Fruit fly (Drosophila melanogaster) whole organism, embryonic: ENCODE measurements around the gene CG14805.
A peak's percentile ranks its signal among the peaks of the same experiment; 100 is the strongest.

ENCODE experiments used
- Ada2b ChIP-seq: fragments of 200-800 bp; sonication (Bioruptor generic); IDR thresholded peaks from 2 replicates; pipeline ENCODE4 v1.3.6; 2022; ENCODE audit warnings: missing biosample characterization, missing genetic modification characterization
- B-H2 ChIP-seq: fragments of 200-800 bp; sonication (Bioruptor generic); optimal IDR thresholded peaks from 2 replicates; lab custom pipeline; 2018; ENCODE audit warnings: missing biosample characterization, mild to moderate bottlenecking, missing genetic modification characterization
- CG11560 ChIP-seq: fragments of 200-800 bp; sonication (Bioruptor generic); IDR thresholded peaks from 3 replicates; pipeline ENCODE4 v1.3.6; 2022; ENCODE audit warnings: missing biosample characterization, missing genetic modification characterization
- CG12236 ChIP-seq: fragments of 200-800 bp; sonication (Bioruptor generic); optimal IDR thresholded peaks from 2 replicates; lab custom pipeline; 2016; ENCODE audit warnings: missing biosample characterization, missing genetic modification characterization
- CG12299 ChIP-seq: fragments of 200-800 bp; sonication (Bioruptor generic); optimal IDR thresholded peaks from 2 replicates; lab custom pipeline; 2018; ENCODE audit warnings: missing biosample characterization, mild to moderate bottlenecking, missing genetic modification characterization
- CG12659 ChIP-seq: fragments of 200-800 bp; sonication (Bioruptor generic); optimal IDR thresholded peaks from 3 replicates; lab custom pipeline; 2017; ENCODE audit warnings: mild to moderate bottlenecking, missing biosample characterization, missing genetic modification reagents, missing genetic modification characterization
- CG1603 ChIP-seq: fragments of 200-800 bp; sonication (Bioruptor generic); optimal IDR thresholded peaks from 2 replicates; lab custom pipeline; 2019; ENCODE audit warnings: missing biosample characterization, mild to moderate bottlenecking, missing genetic modification characterization, moderate library complexity
- CG17359 ChIP-seq: fragments of 200-800 bp; sonication (Bioruptor generic); optimal IDR thresholded peaks from 3 replicates; lab custom pipeline; 2018; ENCODE audit warnings: missing biosample characterization, mild to moderate bottlenecking, missing genetic modification characterization, moderate library complexity
- CG2678 ChIP-seq: fragments of 200-800 bp; sonication (Bioruptor generic); optimal IDR thresholded peaks from 3 replicates; lab custom pipeline; 2019; ENCODE audit warnings: missing biosample characterization, mild to moderate bottlenecking, missing genetic modification characterization, moderate library complexity
- CG34376 ChIP-seq: fragments of 200-800 bp; sonication (Bioruptor generic); optimal IDR thresholded peaks from 2 replicates; lab custom pipeline; 2018; ENCODE audit warnings: missing biosample characterization, mild to moderate bottlenecking, missing genetic modification characterization
- CG6813 ChIP-seq: fragments of 200-800 bp; sonication (Bioruptor generic); optimal IDR thresholded peaks from 2 replicates; lab custom pipeline; 2017; ENCODE audit warnings: missing biosample characterization, missing genetic modification characterization, mild to moderate bottlenecking, moderate library complexity, missing genetic modification reagents
- CG7786 ChIP-seq: fragments of 200-800 bp; sonication (Bioruptor generic); optimal IDR thresholded peaks from 2 replicates; lab custom pipeline; 2016; ENCODE audit warnings: missing biosample characterization, missing genetic modification characterization
- CG8765 ChIP-seq: fragments of 200-800 bp; sonication (Bioruptor generic); IDR thresholded peaks from 2 replicates; pipeline ENCODE4 v1.3.6; 2022; ENCODE audit warnings: missing biosample characterization, missing genetic modification characterization
- CG9437 ChIP-seq: fragments of 200-800 bp; sonication (Bioruptor generic); optimal IDR thresholded peaks from 2 replicates; lab custom pipeline; 2018; ENCODE audit warnings: missing biosample characterization, mild to moderate bottlenecking, missing genetic modification characterization
- CG9609 ChIP-seq: fragments of 200-800 bp; sonication (Bioruptor generic); optimal IDR thresholded peaks from 3 replicates; lab custom pipeline; 2016; ENCODE audit warnings: missing biosample characterization, missing genetic modification characterization
- CG9797 ChIP-seq: fragments of 200-800 bp; sonication (Bioruptor generic); optimal IDR thresholded peaks from 3 replicates; lab custom pipeline; 2018; ENCODE audit warnings: missing biosample characterization, mild to moderate bottlenecking, missing genetic modification characterization
- Dll ChIP-seq: fragments of 200-800 bp; sonication (Bioruptor generic); IDR thresholded peaks from 4 replicates; pipeline ENCODE4 v1.3.6; 2022; ENCODE audit warnings: missing biosample characterization, missing genetic modification characterization; ENCODE audit not compliant: partially characterized antibody
- ERR ChIP-seq: fragments of 200-800 bp; sonication (Bioruptor generic); optimal IDR thresholded peaks from 2 replicates; lab custom pipeline; 2016; ENCODE audit warnings: missing biosample characterization, missing genetic modification characterization
- Elba2 ChIP-seq: fragments of 200-800 bp; sonication (Bioruptor generic); optimal IDR thresholded peaks from 3 replicates; lab custom pipeline; 2016; ENCODE audit warnings: missing biosample characterization, missing genetic modification characterization
- GATAe ChIP-seq: fragments of 200-800 bp; sonication (Bioruptor generic); conservative IDR thresholded peaks from 2 replicates; pipeline ENCODE4 v1.3.6; 2022; ENCODE audit warnings: missing biosample characterization, missing genetic modification characterization
- Gsc ChIP-seq: fragments of 200-800 bp; sonication (Bioruptor generic); IDR thresholded peaks from 2 replicates; pipeline ENCODE4 v1.3.6; 2022; ENCODE audit warnings: missing biosample characterization, missing genetic modification characterization
- Hr51 ChIP-seq, 2 experiments: fragments of 200-800 bp; sonication (Bioruptor generic); optimal IDR thresholded peaks; 2 replicates in 1 of 2; 3 replicates in 1 of 2; lab custom pipeline; 2016 to 2018; ENCODE audit warnings: missing biosample characterization in 2 of 2, missing genetic modification characterization in 2 of 2, mild to moderate bottlenecking in 1 of 2, moderate library complexity in 1 of 2
- Hsf ChIP-seq: fragments of 200-800 bp; sonication (Bioruptor generic); optimal IDR thresholded peaks from 3 replicates; lab custom pipeline; 2016; ENCODE audit warnings: missing biosample characterization, missing genetic modification characterization
- Meics ChIP-seq: fragments of 200-800 bp; sonication (Bioruptor generic); optimal IDR thresholded peaks from 2 replicates; lab custom pipeline; 2017; ENCODE audit warnings: missing biosample characterization, mild to moderate bottlenecking, missing genetic modification characterization
- Neu2 ChIP-seq: fragments of 200-800 bp; sonication (Bioruptor generic); optimal IDR thresholded peaks from 3 replicates; lab custom pipeline; 2016; ENCODE audit warnings: missing biosample characterization, missing genetic modification characterization, borderline replicate concordance
- Nf-YC ChIP-seq: fragments of 200-800 bp; optimal IDR thresholded peaks from 3 replicates; lab custom pipeline; 2019; ENCODE audit warnings: missing biosample characterization, mild to moderate bottlenecking, missing genetic modification characterization, moderate library complexity
- Poxn ChIP-seq: fragments of 200-800 bp; sonication (Bioruptor generic); IDR thresholded peaks from 2 replicates; pipeline ENCODE4 v1.3.6; 2022; ENCODE audit warnings: missing biosample characterization, missing genetic modification characterization
- Ravus ChIP-seq: fragments of 200-800 bp; sonication (Bioruptor generic); IDR thresholded peaks from 2 replicates; pipeline ENCODE4 v1.3.6; 2022; ENCODE audit warnings: missing biosample characterization, missing genetic modification characterization
- Scr ChIP-seq: fragments of 200-800 bp; sonication (Bioruptor generic); IDR thresholded peaks from 2 replicates; pipeline ENCODE4 v1.3.6; 2022; ENCODE audit warnings: missing biosample characterization, missing genetic modification characterization; ENCODE audit not compliant: partially characterized antibody
- Stat92E ChIP-seq, 3 experiments: fragments of >200 bp in 2 of 3; fragments of 200-800 bp in 1 of 3; sonication (Bioruptor generic) in 1 of 3; optimal IDR thresholded peaks; 2 replicates each; lab custom pipeline; 2017 to 2019; ENCODE audit warnings: missing biosample characterization in 3 of 3, missing genetic modification characterization in 3 of 3, mild to moderate bottlenecking in 1 of 3, moderate library complexity in 1 of 3
- amos ChIP-seq: fragments of 200-800 bp; sonication (Bioruptor generic); IDR thresholded peaks from 2 replicates; pipeline ENCODE4 v1.3.6; 2022; ENCODE audit warnings: missing biosample characterization, missing genetic modification characterization; ENCODE audit not compliant: partially characterized antibody
- disco-r ChIP-seq: fragments of 200-800 bp; sonication (Bioruptor generic); optimal IDR thresholded peaks from 2 replicates; lab custom pipeline; 2016; ENCODE audit warnings: missing biosample characterization, missing genetic modification characterization
- dysf ChIP-seq: fragments of 200-800 bp; sonication (Bioruptor generic); IDR thresholded peaks from 3 replicates; pipeline ENCODE4 v1.3.6; 2022; ENCODE audit warnings: missing biosample characterization, missing genetic modification characterization
- eyg ChIP-seq: fragments of 200-800 bp; sonication (Bioruptor generic); optimal IDR thresholded peaks from 3 replicates; lab custom pipeline; 2016; ENCODE audit warnings: missing biosample characterization, missing genetic modification characterization
- h ChIP-seq: fragments of >200 bp; optimal IDR thresholded peaks from 2 replicates; lab custom pipeline; 2017
- hbn ChIP-seq: fragments of 200-800 bp; sonication (Bioruptor generic); IDR thresholded peaks from 2 replicates; pipeline ENCODE4 v1.3.6; 2022; ENCODE audit warnings: missing biosample characterization, missing genetic modification characterization; ENCODE audit not compliant: partially characterized antibody
- her ChIP-seq: fragments of 200-800 bp; sonication (Bioruptor generic); optimal IDR thresholded peaks from 2 replicates; lab custom pipeline; 2016; ENCODE audit warnings: missing biosample characterization, missing genetic modification characterization
- luna ChIP-seq: fragments of 200-800 bp; sonication (Bioruptor generic); optimal IDR thresholded peaks from 2 replicates; lab custom pipeline; 2016; ENCODE audit warnings: missing biosample characterization, missing genetic modification characterization
- nau ChIP-seq: fragments of 200-800 bp; sonication (Bioruptor generic); optimal IDR thresholded peaks from 3 replicates; lab custom pipeline; 2017; ENCODE audit warnings: missing biosample characterization, mild to moderate bottlenecking, missing genetic modification characterization, missing genetic modification reagents
- odd ChIP-seq: fragments of 200-800 bp; sonication (Bioruptor generic); optimal IDR thresholded peaks from 2 replicates; lab custom pipeline; 2017; ENCODE audit warnings: missing biosample characterization, mild to moderate bottlenecking, missing genetic modification characterization
- pb ChIP-seq: fragments of 200-800 bp; sonication (Bioruptor generic); optimal IDR thresholded peaks from 3 replicates; lab custom pipeline; 2016; ENCODE audit warnings: missing biosample characterization, missing genetic modification characterization
- peb ChIP-seq: fragments of 200-800 bp; sonication (Bioruptor generic); IDR thresholded peaks from 2 replicates; pipeline ENCODE4 v1.3.6; 2022; ENCODE audit warnings: missing biosample characterization, missing genetic modification characterization
- pho ChIP-seq: fragments of 200-800 bp; sonication (Bioruptor generic); optimal IDR thresholded peaks from 2 replicates; lab custom pipeline; 2016; ENCODE audit warnings: missing biosample characterization, missing genetic modification characterization
- pnt ChIP-seq: fragments of 200-800 bp; sonication (Bioruptor generic); optimal IDR thresholded peaks from 3 replicates; lab custom pipeline; 2016; ENCODE audit warnings: missing biosample characterization, missing genetic modification characterization
- prd ChIP-seq, 3 experiments: fragments of >200 bp in 2 of 3; fragments of 200-800 bp in 1 of 3; sonication (Bioruptor generic) in 1 of 3; optimal IDR thresholded peaks in 2 of 3; IDR thresholded peaks in 1 of 3; 2 replicates in 2 of 3; 3 replicates in 1 of 3; pipeline versions ENCODE4 v1.3.6 to Lab custom; 2017 to 2022; ENCODE audit warnings: missing biosample characterization in 1 of 3, missing genetic modification characterization in 1 of 3
- tll ChIP-seq, 2 experiments: fragments of 200-800 bp in 1 of 2; fragments of >200 bp in 1 of 2; sonication (Bioruptor generic) in 1 of 2; optimal IDR thresholded peaks; 2 replicates each; lab custom pipeline; 2017 to 2019; ENCODE audit warnings: missing biosample characterization in 2 of 2, missing genetic modification characterization in 2 of 2, mild to moderate bottlenecking in 1 of 2, moderate library complexity in 1 of 2
- ttk ChIP-seq: fragments of 200-800 bp; sonication (Bioruptor generic); IDR thresholded peaks from 2 replicates; pipeline ENCODE4 v2.1.2; 2022; ENCODE audit warnings: missing biosample characterization, missing genetic modification characterization
- tx ChIP-seq: fragments of 200-800 bp; sonication (Bioruptor generic); optimal IDR thresholded peaks from 2 replicates; lab custom pipeline; 2016; ENCODE audit warnings: missing biosample characterization, missing genetic modification characterization
- wor ChIP-seq: fragments of 200-800 bp; sonication (Bioruptor generic); IDR thresholded peaks from 2 replicates; pipeline ENCODE4 v1.3.6; 2022; ENCODE audit warnings: missing biosample characterization, missing genetic modification characterization
- zfh1 ChIP-seq: fragments of 200-800 bp; sonication (Bioruptor generic); IDR thresholded peaks from 3 replicates; pipeline ENCODE4 v1.3.6; 2022; ENCODE audit warnings: missing biosample characterization, missing genetic modification characterization

CG14805 gene

dm6 chrX:1854070-1854469 lies 23.0 kb upstream of the CG14805 start (continued):
- no peak for TF ChIP-seq CG8765 (GFP tag; lab: Robert Waterston, UW)
- no peak for TF ChIP-seq wor (GFP tag; lab: Robert Waterston, UW)
- TF ChIP-seq B-H2 (GFP tag; lab: Kevin White, UChicago), result peak; percentile 72
- peak; percentile 81 for TF ChIP-seq her
- peak; percentile 77 for TF ChIP-seq CG12659 (GFP tag; lab: Kevin White, UChicago)
- TF ChIP-seq CG9437, result no peak
- peak; percentile 66 for TF ChIP-seq pho (GFP tag; lab: Kevin White, UChicago)
- peak; percentile 13 for TF ChIP-seq CG1603 (tag; lab: Kevin White, UChicago)
- peak; percentile 77 for TF ChIP-seq luna (GFP tag; lab: Kevin White, UChicago)
- no peak for TF ChIP-seq h (lab: Kevin White, UChicago)
- TF ChIP-seq CG17359 (tag; lab: Kevin White, UChicago), result peak; percentile 55
- TF ChIP-seq ttk (GFP tag; lab: Robert Waterston, UW), result no peak
- TF ChIP-seq Meics (GFP tag; lab: Kevin White, UChicago), result peak; percentile 81
- TF ChIP-seq Gsc (GFP tag; lab: Robert Waterston, UW), result no peak
- TF ChIP-seq odd, result peak; percentile 68
- no peak for TF ChIP-seq amos (GFP tag; lab: Robert Waterston, UW)
- TF ChIP-seq dysf (GFP tag; lab: Robert Waterston, UW), result peak; percentile 65; the same call in 1 of the 3 replicates
- TF ChIP-seq CG12236 (GFP tag; lab: Kevin White, UChicago), result no peak
- no peak for TF ChIP-seq Neu2
- TF ChIP-seq Hsf (GFP tag; lab: Kevin White, UChicago), result no peak
- peak; percentile 23 for TF ChIP-seq CG7786 (GFP tag; lab: Kevin White, UChicago)
- TF ChIP-seq disco-r (GFP tag; lab: Kevin White, UChicago), result peak; percentile 59
- TF ChIP-seq nau (GFP tag; lab: Kevin White, UChicago), result peak; percentile 83
- TF ChIP-seq hbn (GFP tag; lab: Robert Waterston, UW), result no peak
- peak; percentile 17; the same call in 1 of the 3 replicates for TF ChIP-seq zfh1 (GFP tag; lab: Robert Waterston, UW)
- TF ChIP-seq tll (GFP tag; optimal IDR thresholded peaks at IDR 0.05; lab: Kevin White, UChicago), result no peak
- TF ChIP-seq eyg (GFP tag; lab: Kevin White, UChicago), result peak; percentile 84
- TF ChIP-seq Stat92E (GFP tag; optimal IDR thresholded peaks at IDR 0.05; lab: Kevin White, UChicago), result no peak
- TF ChIP-seq prd (optimal IDR thresholded peaks at IDR 0.05; lab: Kevin White, UChicago), result no peak
- 0 out of 3 replicates have a peak, but pooled peaks have one; percentile 20 for TF ChIP-seq prd (GFP tag; IDR thresholded peaks at IDR 0.05; lab: Robert Waterston, UW)
- no peak for TF ChIP-seq Scr (GFP tag; lab: Robert Waterston, UW)
- no peak for TF ChIP-seq Elba2
- peak; percentile 32 for TF ChIP-seq tx (GFP tag; lab: Kevin White, UChicago)
- peak; percentile 34; the same call in 1 of the 2 replicates for TF ChIP-seq GATAe (GFP tag; lab: Robert Waterston, UW)
- peak; percentile 79 for TF ChIP-seq CG2678 (tag; lab: Kevin White, UChicago)
- peak; percentile 92 for TF ChIP-seq CG6813 (GFP tag; lab: Kevin White, UChicago)
- TF ChIP-seq peb (GFP tag; lab: Robert Waterston, UW), result no peak
- TF ChIP-seq CG9797 (GFP tag; lab: Kevin White, UChicago), result no peak
- no peak; the same call in 1 of the 2 replicates for TF ChIP-seq Ravus (GFP tag; lab: Robert Waterston, UW)
- peak; percentile 35 for TF ChIP-seq Nf-YC (tag; lab: Kevin White, UChicago)
- peak; percentile 57 for TF ChIP-seq pb (GFP tag; lab: Kevin White, UChicago)
- TF ChIP-seq Ada2b (GFP tag; lab: Robert Waterston, UW), result peak; percentile 29; the same call in 1 of the 2 replicates
- peak; percentile 44 for TF ChIP-seq pnt (GFP tag; lab: Kevin White, UChicago)
- peak; percentile 72 for TF ChIP-seq CG12299 (tag; lab: Kevin White, UChicago)
- no peak for TF ChIP-seq Poxn (GFP tag; lab: Robert Waterston, UW)
- peak; percentile 8 to 73 for TF ChIP-seq Hr51 (GFP tag; optimal IDR thresholded peaks at IDR 0.05; lab: Kevin White, UChicago)
- peak; percentile 69 for TF ChIP-seq ERR
- TF ChIP-seq CG34376 (GFP tag; lab: Kevin White, UChicago), result peak; percentile 92
- TF ChIP-seq Dll (GFP tag; lab: Robert Waterston, UW), result no peak
- no peak for TF ChIP-seq CG11560 (tag; lab: Robert Waterston, UW)
- TF ChIP-seq CG9609 (GFP tag; lab: Kevin White, UChicago), result no peak
